Fruit fly (Drosophila melanogaster) whole organism, embryonic: ENCODE results near the gene CG17764.

Experiments used
- B-H1 ChIP-seq: fragments of 200-800 bp; sonication (Bioruptor generic); IDR thresholded peaks from 3 replicates; pipeline ENCODE4 v1.3.6; 2022; ENCODE audit warnings: missing biosample characterization, missing genetic modification characterization
- C15 ChIP-seq: fragments of 200-800 bp; sonication (Bioruptor generic); IDR thresholded peaks from 3 replicates; pipeline ENCODE4 v1.3.6; 2022; ENCODE audit warnings: missing biosample characterization, missing genetic modification characterization
- CG10274 ChIP-seq: fragments of 200-800 bp; sonication (Bioruptor generic); optimal IDR thresholded peaks from 3 replicates; lab custom pipeline; 2017; ENCODE audit warnings: missing biosample characterization, mild to moderate bottlenecking, missing genetic modification characterization
- CG11085 ChIP-seq: fragments of 200-800 bp; sonication (Bioruptor generic); IDR thresholded peaks from 2 replicates; pipeline ENCODE4 v1.3.6; 2022; ENCODE audit warnings: missing biosample characterization, missing genetic modification characterization
- CG11696 ChIP-seq: fragments of 200-800 bp; sonication (Bioruptor generic); IDR thresholded peaks from 2 replicates; pipeline ENCODE4 v1.3.6; 2022; ENCODE audit warnings: missing biosample characterization, missing genetic modification characterization
- CG11723 ChIP-seq: fragments of 200-800 bp; sonication (Bioruptor generic); optimal IDR thresholded peaks from 2 replicates; lab custom pipeline; 2017; ENCODE audit warnings: missing biosample characterization, mild to moderate bottlenecking, missing genetic modification characterization
- CG14014 ChIP-seq: fragments of 200-800 bp; sonication (Bioruptor generic); IDR thresholded peaks from 2 replicates; pipeline ENCODE4 v1.3.6; 2022; ENCODE audit warnings: missing biosample characterization, missing genetic modification characterization
- CG14667 ChIP-seq: fragments of 200-800 bp; sonication (Bioruptor generic); IDR thresholded peaks from 2 replicates; pipeline ENCODE4 v1.3.6; 2022; ENCODE audit warnings: missing biosample characterization, missing genetic modification characterization
- CG15269 ChIP-seq: fragments of 200-800 bp; sonication (Bioruptor generic); optimal IDR thresholded peaks from 2 replicates; lab custom pipeline; 2018; ENCODE audit warnings: missing biosample characterization, mild to moderate bottlenecking, missing genetic modification characterization, moderate library complexity
- CG17328 ChIP-seq: fragments of 200-800 bp; sonication (Bioruptor generic); IDR thresholded peaks from 2 replicates; pipeline ENCODE4 v1.3.6; 2022; ENCODE audit warnings: missing biosample characterization, missing genetic modification characterization
- CG17802 ChIP-seq: fragments of 200-800 bp; sonication (Bioruptor generic); optimal IDR thresholded peaks from 2 replicates; lab custom pipeline; 2018; ENCODE audit warnings: missing biosample characterization, mild to moderate bottlenecking, missing genetic modification characterization, moderate library complexity
- CG17829 ChIP-seq: fragments of 200-800 bp; optimal IDR thresholded peaks from 2 replicates; lab custom pipeline; 2019; ENCODE audit warnings: missing biosample characterization, mild to moderate bottlenecking, missing genetic modification characterization, moderate library complexity
- CG2712 ChIP-seq: fragments of 200-800 bp; optimal IDR thresholded peaks from 3 replicates; lab custom pipeline; 2019; ENCODE audit warnings: missing biosample characterization, mild to moderate bottlenecking, missing genetic modification characterization, moderate library complexity
- CG30020 ChIP-seq: fragments of 200-800 bp; optimal IDR thresholded peaks from 2 replicates; lab custom pipeline; 2019; ENCODE audit warnings: missing biosample characterization, mild to moderate bottlenecking, missing genetic modification characterization, moderate library complexity
- CG31388 ChIP-seq: fragments of 200-800 bp; sonication (Bioruptor generic); optimal IDR thresholded peaks from 2 replicates; lab custom pipeline; 2016; ENCODE audit warnings: missing biosample characterization, missing genetic modification characterization
- CG34422 ChIP-seq: fragments of 200-800 bp; sonication (Bioruptor generic); IDR thresholded peaks from 3 replicates; pipeline ENCODE4 v1.3.6; 2022; ENCODE audit warnings: missing biosample characterization, missing genetic modification characterization
- CG3847 ChIP-seq: fragments of 200-800 bp; sonication (Bioruptor generic); IDR thresholded peaks from 2 replicates; pipeline ENCODE4 v1.3.6; 2022; ENCODE audit warnings: missing biosample characterization, missing genetic modification characterization
- CG4328 ChIP-seq: fragments of 200-800 bp; sonication (Bioruptor generic); optimal IDR thresholded peaks from 3 replicates; lab custom pipeline; 2017; ENCODE audit warnings: missing biosample characterization, missing genetic modification reagents, missing genetic modification characterization
- CG4617 ChIP-seq: fragments of 200-800 bp; sonication (Bioruptor generic); optimal IDR thresholded peaks from 3 replicates; lab custom pipeline; 2016; ENCODE audit warnings: missing biosample characterization, missing genetic modification characterization, borderline replicate concordance
- CG4730 ChIP-seq: fragments of 200-800 bp; sonication (Bioruptor generic); IDR thresholded peaks from 2 replicates; pipeline ENCODE4 v1.3.6; 2022; ENCODE audit warnings: missing biosample characterization, missing genetic modification characterization
- CG5953 ChIP-seq: fragments of 200-800 bp; sonication (Bioruptor generic); IDR thresholded peaks from 2 replicates; pipeline ENCODE4 v1.3.6; 2022; ENCODE audit warnings: missing biosample characterization, missing genetic modification characterization
- CG6175 ChIP-seq: fragments of 200-800 bp; sonication (Bioruptor generic); IDR thresholded peaks from 3 replicates; pipeline ENCODE4 v1.3.6; 2022; ENCODE audit warnings: missing biosample characterization, missing genetic modification characterization
- CG6813 ChIP-seq: fragments of 200-800 bp; sonication (Bioruptor generic); optimal IDR thresholded peaks from 2 replicates; lab custom pipeline; 2017; ENCODE audit warnings: missing biosample characterization, missing genetic modification characterization, mild to moderate bottlenecking, moderate library complexity, missing genetic modification reagents
- CG7963 ChIP-seq: fragments of 200-800 bp; sonication (Bioruptor generic); IDR thresholded peaks from 3 replicates; pipeline ENCODE4 v1.3.6; 2022; ENCODE audit warnings: missing biosample characterization, missing genetic modification characterization; ENCODE audit not compliant: partially characterized antibody
- Camta ChIP-seq: fragments of 200-800 bp; sonication (Bioruptor generic); optimal IDR thresholded peaks from 2 replicates; lab custom pipeline; 2016; ENCODE audit warnings: missing biosample characterization, missing genetic modification characterization
- Doc2 ChIP-seq: fragments of 200-800 bp; sonication (Bioruptor generic); IDR thresholded peaks from 2 replicates; pipeline ENCODE4 v1.3.6; 2022; ENCODE audit warnings: missing biosample characterization, missing genetic modification characterization
- Dp ChIP-seq: fragments of 200-800 bp; sonication (Bioruptor generic); optimal IDR thresholded peaks from 2 replicates; lab custom pipeline; 2018; ENCODE audit warnings: missing biosample characterization, mild to moderate bottlenecking, missing genetic modification characterization, moderate library complexity
- Hand ChIP-seq: fragments of 200-800 bp; sonication (Bioruptor generic); optimal IDR thresholded peaks from 2 replicates; lab custom pipeline; 2017; ENCODE audit warnings: mild to moderate bottlenecking, missing biosample characterization, missing genetic modification reagents, missing genetic modification characterization
- Nf-YC ChIP-seq: fragments of 200-800 bp; optimal IDR thresholded peaks from 3 replicates; lab custom pipeline; 2019; ENCODE audit warnings: missing biosample characterization, mild to moderate bottlenecking, missing genetic modification characterization, moderate library complexity
- Pdp1 ChIP-seq, 2 experiments: fragments of 200-800 bp; sonication (Bioruptor generic); optimal IDR thresholded peaks; 3 replicates each; lab custom pipeline; 2016; ENCODE audit warnings: missing biosample characterization in 2 of 2, missing genetic modification characterization in 2 of 2, mild to moderate bottlenecking in 1 of 2, moderate library complexity in 1 of 2
- Sox102F ChIP-seq: fragments of 200-800 bp; sonication (Bioruptor generic); optimal IDR thresholded peaks from 2 replicates; lab custom pipeline; 2018; ENCODE audit warnings: missing biosample characterization, mild to moderate bottlenecking, missing genetic modification characterization, moderate library complexity
- TFAM ChIP-seq: fragments of 200-800 bp; sonication (Bioruptor generic); optimal IDR thresholded peaks from 2 replicates; lab custom pipeline; 2017; ENCODE audit warnings: missing biosample characterization, missing genetic modification characterization, inconsistent platforms
- YL-1 ChIP-seq: fragments of 200-800 bp; sonication (Bioruptor generic); optimal IDR thresholded peaks from 3 replicates; lab custom pipeline; 2017; ENCODE audit warnings: missing biosample characterization, mild to moderate bottlenecking, missing genetic modification characterization
- ab ChIP-seq: fragments of 200-800 bp; sonication (Bioruptor generic); optimal IDR thresholded peaks from 2 replicates; lab custom pipeline; 2016; ENCODE audit warnings: missing biosample characterization, missing genetic modification characterization
- bigmax ChIP-seq: fragments of 200-800 bp; sonication (Bioruptor generic); optimal IDR thresholded peaks from 2 replicates; lab custom pipeline; 2018; ENCODE audit warnings: missing biosample characterization, mild to moderate bottlenecking, missing genetic modification characterization
- chinmo ChIP-seq: fragments of 200-800 bp; sonication (Bioruptor generic); IDR thresholded peaks from 4 replicates; pipeline ENCODE4 v1.3.6; 2022; ENCODE audit warnings: missing biosample characterization, missing genetic modification characterization; ENCODE audit not compliant: partially characterized antibody
- croc ChIP-seq: fragments of 200-800 bp; sonication (Bioruptor generic); conservative IDR thresholded peaks from 3 replicates; pipeline ENCODE4 v1.3.6; 2022; ENCODE audit warnings: missing biosample characterization, missing genetic modification characterization
- en ChIP-seq: fragments of 200-800 bp; sonication (Bioruptor generic); optimal IDR thresholded peaks from 2 replicates; lab custom pipeline; 2016; ENCODE audit warnings: missing biosample characterization, missing genetic modification characterization
- grau ChIP-seq: fragments of 200-800 bp; optimal IDR thresholded peaks from 3 replicates; lab custom pipeline; 2019; ENCODE audit warnings: missing biosample characterization, mild to moderate bottlenecking, missing genetic modification characterization, moderate library complexity
- h ChIP-seq: fragments of >200 bp; optimal IDR thresholded peaks from 2 replicates; lab custom pipeline; 2017
- ken ChIP-seq: fragments of 200-800 bp; sonication (Bioruptor generic); IDR thresholded peaks from 3 replicates; pipeline ENCODE4 v1.3.6; 2022; ENCODE audit warnings: missing biosample characterization, missing genetic modification characterization
- nom ChIP-seq: fragments of 200-800 bp; sonication (Bioruptor generic); optimal IDR thresholded peaks from 2 replicates; lab custom pipeline; 2017; ENCODE audit warnings: missing biosample characterization, missing genetic modification characterization, mild to moderate bottlenecking, moderate library complexity, missing genetic modification reagents
- peb ChIP-seq: fragments of 200-800 bp; sonication (Bioruptor generic); IDR thresholded peaks from 2 replicates; pipeline ENCODE4 v1.3.6; 2022; ENCODE audit warnings: missing biosample characterization, missing genetic modification characterization
- pfk ChIP-seq: fragments of 200-800 bp; sonication (Bioruptor generic); optimal IDR thresholded peaks from 2 replicates; lab custom pipeline; 2018; ENCODE audit warnings: missing biosample characterization, mild to moderate bottlenecking, missing genetic modification characterization, moderate library complexity
- pho ChIP-seq: fragments of 200-800 bp; sonication (Bioruptor generic); optimal IDR thresholded peaks from 2 replicates; lab custom pipeline; 2016; ENCODE audit warnings: missing biosample characterization, missing genetic modification characterization
- sens ChIP-seq: fragments of 200-800 bp; sonication (Bioruptor generic); peaks from one replicate; lab custom pipeline; 2016; ENCODE audit warnings: missing biosample characterization, missing genetic modification characterization
- trem ChIP-seq: fragments of 200-800 bp; optimal IDR thresholded peaks from 3 replicates; lab custom pipeline; 2019; ENCODE audit warnings: missing biosample characterization, mild to moderate bottlenecking, missing genetic modification characterization, moderate library complexity
- ttk ChIP-seq: fragments of 200-800 bp; sonication (Bioruptor generic); IDR thresholded peaks from 2 replicates; pipeline ENCODE4 v2.1.2; 2022; ENCODE audit warnings: missing biosample characterization, missing genetic modification characterization
- tup ChIP-seq: fragments of 200-800 bp; sonication (Bioruptor generic); optimal IDR thresholded peaks from 2 replicates; lab custom pipeline; 2016; ENCODE audit warnings: missing biosample characterization, mild to moderate bottlenecking, missing genetic modification characterization, moderate library complexity
- vnd ChIP-seq: fragments of 200-800 bp; sonication (Bioruptor generic); IDR thresholded peaks from 3 replicates; pipeline ENCODE4 v1.3.6; 2022; ENCODE audit warnings: missing biosample characterization, missing genetic modification characterization; ENCODE audit not compliant: partially characterized antibody
- zfh1 ChIP-seq: fragments of 200-800 bp; sonication (Bioruptor generic); IDR thresholded peaks from 3 replicates; pipeline ENCODE4 v1.3.6; 2022; ENCODE audit warnings: missing biosample characterization, missing genetic modification characterization

CG17764 gene

DNA sequence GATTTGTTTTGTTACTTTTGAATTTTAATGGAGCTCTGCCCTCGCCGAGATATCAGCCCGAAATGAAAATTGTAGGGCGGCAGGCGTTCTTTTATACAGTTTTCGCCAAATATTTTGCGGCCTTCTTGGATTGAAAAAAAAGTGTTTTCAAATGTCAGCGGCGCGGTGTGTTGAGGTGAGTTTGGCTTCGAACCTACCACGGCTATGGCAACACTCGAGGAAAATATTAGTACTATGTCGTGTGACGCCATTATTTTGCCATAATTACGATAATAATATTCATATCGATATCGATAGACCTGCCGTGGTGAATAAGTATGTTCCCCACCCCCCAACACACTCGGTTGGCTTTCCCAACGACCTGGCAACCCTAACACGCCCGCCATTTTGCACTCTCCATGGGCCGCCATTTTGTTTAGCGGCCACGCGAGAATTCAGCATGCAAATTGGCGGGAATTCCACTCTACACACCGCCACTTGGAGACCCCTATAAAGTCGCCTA, 4.7 kb upstream of the CG17764 start, which contains the start of the genes TrxT and dhd (continued):
- no peak for TF ChIP-seq CG4730 (GFP tag; lab: Robert Waterston, UW)
- no peak for TF ChIP-seq Hand (GFP tag; lab: Kevin White, UChicago)
- TF ChIP-seq sens: peak; percentile 39
- TF ChIP-seq ttk (GFP tag; lab: Robert Waterston, UW): no peak
- TF ChIP-seq CG6813: peak; percentile 41
- no peak for TF ChIP-seq ab (GFP tag; lab: Kevin White, UChicago)
- TF ChIP-seq CG17328 (GFP tag; lab: Robert Waterston, UW): peak; percentile 64
- TF ChIP-seq nom (GFP tag; lab: Kevin White, UChicago): peak; percentile 27
- no peak for TF ChIP-seq C15 (GFP tag; lab: Robert Waterston, UW)
- no peak for TF ChIP-seq croc
- TF ChIP-seq CG4328: no peak
- peak; percentile 36 for TF ChIP-seq Nf-YC (tag; lab: Kevin White, UChicago)
- 0 out of 3 replicates have a peak, but pooled peaks have one; percentile 11 for TF ChIP-seq vnd
- TF ChIP-seq CG17829 (tag; lab: Kevin White, UChicago): no peak
- no peak for TF ChIP-seq en
- TF ChIP-seq YL-1 (GFP tag; lab: Kevin White, UChicago): peak; percentile 34
- TF ChIP-seq CG6175 (GFP tag; lab: Robert Waterston, UW): no peak
- no peak for TF ChIP-seq CG31388 (GFP tag; lab: Kevin White, UChicago)
- 0 out of 4 replicates have a peak, but pooled peaks have one; percentile 62 for TF ChIP-seq chinmo (GFP tag; lab: Robert Waterston, UW)
- TF ChIP-seq TFAM (GFP tag; lab: Kevin White, UChicago): no peak
- no peak for TF ChIP-seq Sox102F
- peak; percentile 3 for TF ChIP-seq Camta
- TF ChIP-seq CG17802 (tag; lab: Kevin White, UChicago): peak; percentile 13
- peak; percentile 75 for TF ChIP-seq Dp
- no peak for TF ChIP-seq CG10274 (GFP tag; lab: Kevin White, UChicago)
- no peak for TF ChIP-seq CG11696 (GFP tag; lab: Robert Waterston, UW)
- TF ChIP-seq CG34422: peak; percentile 45; the same call in 1 of the 3 replicates
- TF ChIP-seq tup: no peak
- no peak for TF ChIP-seq CG11723 (GFP tag; lab: Kevin White, UChicago)
- peak; percentile 22 for TF ChIP-seq grau (tag; lab: Kevin White, UChicago)
- peak; percentile 17 for TF ChIP-seq pho (GFP tag; lab: Kevin White, UChicago)
- no peak for TF ChIP-seq CG2712
- 0 out of 2 replicates have a peak, but pooled peaks have one; percentile 34 for TF ChIP-seq CG14014
- no peak for TF ChIP-seq CG15269 (tag; lab: Kevin White, UChicago)
- TF ChIP-seq CG11085 (GFP tag; lab: Robert Waterston, UW): no peak
- TF ChIP-seq peb (GFP tag; lab: Robert Waterston, UW): 0 out of 2 replicates have a peak, but pooled peaks have one; percentile 16
- TF ChIP-seq CG7963: 0 out of 3 replicates have a peak, but pooled peaks have one; percentile 4
- peak; percentile 15 for TF ChIP-seq trem (tag; lab: Kevin White, UChicago)
- peak; percentile 68 for TF ChIP-seq zfh1 (GFP tag; lab: Robert Waterston, UW)
- TF ChIP-seq ken (GFP tag; lab: Robert Waterston, UW): no peak
- no peak for TF ChIP-seq pfk (GFP tag; lab: Kevin White, UChicago)
- TF ChIP-seq CG5953 (GFP tag; lab: Robert Waterston, UW): no peak
- no peak for TF ChIP-seq B-H1 (GFP tag; lab: Robert Waterston, UW)
- no peak for TF ChIP-seq CG14667 (GFP tag; lab: Robert Waterston, UW)
- no peak for TF ChIP-seq bigmax (GFP tag; lab: Kevin White, UChicago)
- TF ChIP-seq CG30020: no peak
- TF ChIP-seq Pdp1 (GFP tag; optimal IDR thresholded peaks at IDR 0.05; lab: Kevin White, UChicago): peak in 1 of 2 experiments; percentile 25
- TF ChIP-seq CG3847 (GFP tag; lab: Robert Waterston, UW): peak; percentile 50; the same call in 1 of the 2 replicates
- no peak for TF ChIP-seq h (lab: Kevin White, UChicago)
- no peak for TF ChIP-seq CG4617 (GFP tag; lab: Kevin White, UChicago)
- TF ChIP-seq Doc2 (GFP tag; lab: Robert Waterston, UW): no peak
